Fruit fly (Drosophila melanogaster): ENCODE data around the gene CG9737.

CG9737 gene

dm6 chr3R:30271120-30271467 is 28.0 kb upstream of the CG9737 start:
- TF ChIP-seq ey (GFP tag; optimal IDR thresholded peaks at IDR 0.05) (no peak), dl (GFP tag; optimal IDR thresholded peaks at IDR 0.05; ENCODE audit: insufficient read depth in 1 of 2, partially characterized antibody in 2 of 2) (peak; percentile 34 to 50), Jra (GFP tag; optimal IDR thresholded peaks at IDR 0.05) (no peak), HLH106 (tag; optimal IDR thresholded peaks at IDR 0.05) (no peak), psq (GFP tag; optimal IDR thresholded peaks at IDR 0.05) (peak; percentile 97), usp (GFP tag; optimal IDR thresholded peaks at IDR 0.05) (no peak), Vsx2 (GFP tag; optimal IDR thresholded peaks at IDR 0.05; ENCODE audit: partially characterized antibody) (peak; percentile 62), tai (GFP tag; optimal IDR thresholded peaks at IDR 0.05) (peak; percentile 84), Rel (GFP tag; optimal IDR thresholded peaks at IDR 0.05) (no peak), Rel (tag; optimal IDR thresholded peaks at IDR 0.05) (peak; percentile 28), OdsH (GFP tag; optimal IDR thresholded peaks at IDR 0.05) (no peak), fru (GFP tag; optimal IDR thresholded peaks at IDR 0.05) (peak; percentile 94), Sp1 (GFP tag; optimal IDR thresholded peaks at IDR 0.05) (no peak), Hr78 (GFP tag; optimal IDR thresholded peaks at IDR 0.05) (no peak), N (GFP tag; optimal IDR thresholded peaks at IDR 0.05) (no peak), Dif (GFP tag; optimal IDR thresholded peaks at IDR 0.05; ENCODE audit: partially characterized antibody) (peak; percentile 60)

- no peak for TF ChIP-seq dsf (GFP tag; optimal IDR thresholded peaks at IDR 0.05; ENCODE audit: borderline replicate concordance)
- TF ChIP-seq CG9705 (GFP tag; optimal IDR thresholded peaks at IDR 0.05), result no peak
- TF ChIP-seq woc (GFP tag; optimal IDR thresholded peaks at IDR 0.05), result peak; percentile 52
- TF ChIP-seq Dif (GFP tag; optimal IDR thresholded peaks at IDR 0.05; ENCODE audit: partially characterized antibody), result peak; percentile 10
- TF ChIP-seq HLH106 (tag; optimal IDR thresholded peaks at IDR 0.05), result peak; percentile 29
- peak; percentile 5 for TF ChIP-seq ey (GFP tag; optimal IDR thresholded peaks at IDR 0.05)
- peak; percentile 44 for TF ChIP-seq brk (GFP tag; optimal IDR thresholded peaks at IDR 0.05)
- TF ChIP-seq foxo (GFP tag; optimal IDR thresholded peaks at IDR 0.05), result peak in 1 of 2 experiments; percentile 31
- peak; percentile 59 for TF ChIP-seq Sp1 (GFP tag; optimal IDR thresholded peaks at IDR 0.05)
- TF ChIP-seq br (GFP tag; optimal IDR thresholded peaks at IDR 0.05), result peak; percentile 35
These were observed 27.4 kb upstream of the CG9737 start for dm6 chr3R:30270318-30271119.

- TF ChIP-seq dl (GFP tag; optimal IDR thresholded peaks at IDR 0.05; ENCODE audit: insufficient read depth in 1 of 2, partially characterized antibody in 2 of 2) (no peak), fru (GFP tag; optimal IDR thresholded peaks at IDR 0.05) (peak; percentile 31), h (GFP tag; optimal IDR thresholded peaks at IDR 0.05) (peak; percentile 16), rgr (GFP tag; optimal IDR thresholded peaks at IDR 0.05) (peak; percentile 9), foxo (GFP tag; optimal IDR thresholded peaks at IDR 0.05) (peak in 1 of 2 experiments; percentile 22), lola (GFP tag; optimal IDR thresholded peaks at IDR 0.05) (no peak), Hr78 (GFP tag; optimal IDR thresholded peaks at IDR 0.05) (no peak), dsf (GFP tag; optimal IDR thresholded peaks at IDR 0.05; ENCODE audit: borderline replicate concordance) (no peak), psq (GFP tag; optimal IDR thresholded peaks at IDR 0.05) (peak; percentile 0), dmrt93B (GFP tag; optimal IDR thresholded peaks at IDR 0.05) (no peak), Dif (GFP tag; optimal IDR thresholded peaks at IDR 0.05; ENCODE audit: partially characterized antibody) (no peak), Myc (optimal IDR thresholded peaks at IDR 0.05) (no peak), Mio (GFP tag; optimal IDR thresholded peaks at IDR 0.05) (no peak), usp (GFP tag; optimal IDR thresholded peaks at IDR 0.05) (no peak), jim (GFP tag; optimal IDR thresholded peaks at IDR 0.05) (no peak), ey (GFP tag; optimal IDR thresholded peaks at IDR 0.05) (peak; percentile 17), Hnf4 (GFP tag; optimal IDR thresholded peaks at IDR 0.05) (no peak), woc (GFP tag; optimal IDR thresholded peaks at IDR 0.05) (peak; percentile 8), HLH106 (tag; optimal IDR thresholded peaks at IDR 0.05) (no peak), Jra (GFP tag; optimal IDR thresholded peaks at IDR 0.05) (no peak)
These were observed 25.6 kb upstream of the CG9737 start for dm6 chr3R:30268733-30269132.

- TF ChIP-seq Myc (optimal IDR thresholded peaks at IDR 0.05) (no peak), rgr (GFP tag; optimal IDR thresholded peaks at IDR 0.05) (peak; percentile 92), Hr83 (GFP tag; optimal IDR thresholded peaks at IDR 0.05; ENCODE audit: poor library complexity, severe bottlenecking) (no peak), OdsH (GFP tag; optimal IDR thresholded peaks at IDR 0.05) (peak; percentile 90), psq (GFP tag; optimal IDR thresholded peaks at IDR 0.05) (peak; percentile 87), sage (GFP tag; optimal IDR thresholded peaks at IDR 0.05) (peak; percentile 90), lola (GFP tag; optimal IDR thresholded peaks at IDR 0.05) (no peak), Dif (GFP tag; optimal IDR thresholded peaks at IDR 0.05; ENCODE audit: partially characterized antibody) (no peak), tai (GFP tag; optimal IDR thresholded peaks at IDR 0.05) (peak; percentile 84), usp (GFP tag; optimal IDR thresholded peaks at IDR 0.05) (no peak), Sp1 (GFP tag; optimal IDR thresholded peaks at IDR 0.05) (peak; percentile 89), Hr78 (GFP tag; optimal IDR thresholded peaks at IDR 0.05) (no peak), brk (GFP tag; optimal IDR thresholded peaks at IDR 0.05) (peak; percentile 91), Jra (GFP tag; optimal IDR thresholded peaks at IDR 0.05) (peak; percentile 76), dsf (GFP tag; optimal IDR thresholded peaks at IDR 0.05; ENCODE audit: borderline replicate concordance) (peak; percentile 20), CrebA (GFP tag; optimal IDR thresholded peaks at IDR 0.05; ENCODE audit: borderline replicate concordance) (peak; percentile 82), Dfd (GFP tag; optimal IDR thresholded peaks at IDR 0.05) (no peak), ey (GFP tag; optimal IDR thresholded peaks at IDR 0.05) (peak; percentile 90), fru (GFP tag; optimal IDR thresholded peaks at IDR 0.05) (peak; percentile 88), h (GFP tag; optimal IDR thresholded peaks at IDR 0.05) (peak; percentile 92), sv (GFP tag; optimal IDR thresholded peaks at IDR 0.05) (peak; percentile 34), CG32264 (GFP tag; optimal IDR thresholded peaks at IDR 0.05) (peak; percentile 76), Mio (GFP tag; optimal IDR thresholded peaks at IDR 0.05) (peak; percentile 16), HLH106 (tag; optimal IDR thresholded peaks at IDR 0.05) (peak; percentile 92), jim (GFP tag; optimal IDR thresholded peaks at IDR 0.05) (no peak), foxo (GFP tag; optimal IDR thresholded peaks at IDR 0.05) (peak; percentile 45 to 91), GATAd (GFP tag; optimal IDR thresholded peaks at IDR 0.05) (peak; percentile 61), N (GFP tag; optimal IDR thresholded peaks at IDR 0.05) (no peak), dl (GFP tag; optimal IDR thresholded peaks at IDR 0.05; ENCODE audit: insufficient read depth in 1 of 2, partially characterized antibody in 2 of 2) (no peak)
These were observed 22.3 kb upstream of the CG9737 start for dm6 chr3R:30265420-30265819.
